Fruit fly (Drosophila melanogaster): Measurements from ENCODE around the gene hep.

- TF ChIP-seq Usf (GFP tag; optimal IDR thresholded peaks at IDR 0.05) (no peak), NC2α (GFP tag; optimal IDR thresholded peaks at IDR 0.05) (no peak), Sin3A (optimal IDR thresholded peaks at IDR 0.05) (no peak), HLHmδ (GFP tag; optimal IDR thresholded peaks at IDR 0.05) (no peak), CG12236 (GFP tag; optimal IDR thresholded peaks at IDR 0.05) (no peak), CG11456 (GFP tag; IDR thresholded peaks at IDR 0.05) (no peak), CG7745 (tag; optimal IDR thresholded peaks at IDR 0.05) (no peak), sima (GFP tag; optimal IDR thresholded peaks at IDR 0.05) (no peak), repo (GFP tag; optimal IDR thresholded peaks at IDR 0.05) (no peak), grn (GFP tag; optimal IDR thresholded peaks at IDR 0.05) (peak; percentile 58), CG12769 (tag; optimal IDR thresholded peaks at IDR 0.05) (no peak), jumu (GFP tag; optimal IDR thresholded peaks at IDR 0.05) (no peak)
These were observed 11.6 kb upstream of the hep start for dm6 chrX:13101817-13102216.

Data from whole organism, embryonic.